Worm (Caenorhabditis elegans): Measurements from ENCODE around the gene clec-183.

The clec-183 gene

DNA sequence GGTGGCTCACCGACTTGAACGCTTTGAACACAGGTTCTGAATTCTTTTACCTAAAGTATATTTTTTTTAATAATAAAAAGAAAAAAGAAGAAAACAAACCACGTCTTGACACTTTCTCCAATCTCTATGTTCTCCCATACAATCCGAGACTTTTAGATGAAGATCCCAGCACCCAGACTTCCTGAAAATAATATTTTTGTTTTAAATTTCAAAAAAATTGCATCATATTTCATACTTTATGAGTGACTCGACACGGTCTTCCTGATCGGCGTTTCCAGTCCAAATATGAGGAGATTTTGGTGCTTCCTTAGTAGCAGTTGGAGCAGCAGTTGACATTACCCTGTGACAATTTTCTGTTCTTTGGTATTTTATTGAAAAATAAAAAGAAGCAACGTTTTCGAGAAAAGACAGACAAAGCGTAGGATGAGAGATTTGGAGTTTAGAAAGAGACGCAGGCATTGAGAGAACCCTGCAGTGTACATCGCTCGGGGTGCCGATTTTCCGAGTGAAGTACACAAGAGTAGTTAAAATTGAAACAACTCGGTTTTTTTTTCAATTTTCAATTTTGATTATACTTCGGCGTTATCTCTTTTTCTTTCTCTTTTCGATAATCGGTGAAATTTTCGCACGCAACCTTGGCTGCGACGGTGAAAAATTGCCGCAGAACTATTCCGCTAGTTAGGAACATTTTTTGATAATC, 7.9 kb downstream of the clec-183 start, which contains the start of the genes coa-4 and T20D3.14:
TSS of gene coa-4 (minus strand) at position 51 of the 700 bp plus-strand sequence.
TSS of gene T20D3.14 (minus strand) at position 358 of the 700 bp plus-strand sequence.
- TF ChIP-seq ztf-23 (GFP tag; IDR thresholded peaks at IDR 0.05) (no peak), cog-1 (tag; optimal IDR thresholded peaks at IDR 0.05) (no peak), ref-1 (GFP tag; conservative IDR thresholded peaks at IDR 0.05) (no peak), tab-1 (GFP tag; IDR thresholded peaks at IDR 0.05) (no peak), klf-2 (GFP tag; conservative IDR thresholded peaks at IDR 0.05) (no peak), flt-1 (GFP tag; IDR thresholded peaks at IDR 0.05) (no peak), ztf-29 (GFP tag; IDR thresholded peaks at IDR 0.05) (no peak), T22C8.4 (GFP tag; IDR thresholded peaks at IDR 0.05) (no peak), med-1 (GFP tag; optimal IDR thresholded peaks at IDR 0.05; ENCODE audit: insufficient read depth) (no peak)

ce11 chrIV:9336538-9337090, 8.8 kb downstream of the clec-183 start, which contains the start of gene T20D3.5:
TSS of gene T20D3.5 (plus strand) at chrIV:9337040.
- no peak for TF ChIP-seq ref-1 (GFP tag; conservative IDR thresholded peaks at IDR 0.05)
- TF ChIP-seq T22C8.4 (GFP tag; IDR thresholded peaks at IDR 0.05), result no peak
- no peak for TF ChIP-seq klf-2 (GFP tag; conservative IDR thresholded peaks at IDR 0.05)
- TF ChIP-seq med-1 (GFP tag; optimal IDR thresholded peaks at IDR 0.05; ENCODE audit: insufficient read depth), result no peak
- TF ChIP-seq cog-1 (tag; optimal IDR thresholded peaks at IDR 0.05), result no peak
- TF ChIP-seq ztf-23 (GFP tag; IDR thresholded peaks at IDR 0.05), result no peak
- TF ChIP-seq tab-1 (GFP tag; IDR thresholded peaks at IDR 0.05), result no peak
- TF ChIP-seq ztf-29 (GFP tag; IDR thresholded peaks at IDR 0.05), result no peak
- TF ChIP-seq flt-1 (GFP tag; IDR thresholded peaks at IDR 0.05), result no peak

DNA sequence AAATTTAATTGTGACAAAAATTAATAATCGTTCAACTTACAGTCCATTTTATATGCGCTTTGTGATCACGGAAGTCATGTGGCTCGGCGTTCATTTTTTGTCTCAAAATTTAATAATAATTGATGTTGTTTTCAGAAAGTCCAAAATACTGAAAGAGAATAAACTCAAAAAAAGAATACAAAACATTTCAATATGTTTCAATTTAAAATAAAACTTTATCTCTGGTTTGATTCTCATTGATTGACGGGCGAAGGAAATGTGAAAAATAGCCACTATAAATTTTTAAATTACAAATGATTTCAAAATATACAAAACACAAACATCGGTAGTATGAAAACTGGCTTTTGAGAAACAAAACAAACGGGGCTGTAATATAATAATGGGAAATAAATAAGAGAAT, 11.4 kb downstream of the clec-183 start, which contains the start of gene T20D3.6:
TSS of gene T20D3.6 (minus strand) at position 101 of the 400 bp plus-strand sequence.
- TF ChIP-seq klf-2 (GFP tag; conservative IDR thresholded peaks at IDR 0.05), result no peak
- no peak for TF ChIP-seq T22C8.4 (GFP tag; IDR thresholded peaks at IDR 0.05)
- no peak for TF ChIP-seq ztf-29 (GFP tag; IDR thresholded peaks at IDR 0.05)
- no peak for TF ChIP-seq tab-1 (GFP tag; IDR thresholded peaks at IDR 0.05)
- TF ChIP-seq med-1 (GFP tag; optimal IDR thresholded peaks at IDR 0.05; ENCODE audit: insufficient read depth), result no peak
- TF ChIP-seq ztf-23 (GFP tag; IDR thresholded peaks at IDR 0.05), result no peak
- TF ChIP-seq ref-1 (GFP tag; conservative IDR thresholded peaks at IDR 0.05), result no peak
- TF ChIP-seq flt-1 (GFP tag; IDR thresholded peaks at IDR 0.05), result no peak
- no peak for TF ChIP-seq cog-1 (tag; optimal IDR thresholded peaks at IDR 0.05)

DNA sequence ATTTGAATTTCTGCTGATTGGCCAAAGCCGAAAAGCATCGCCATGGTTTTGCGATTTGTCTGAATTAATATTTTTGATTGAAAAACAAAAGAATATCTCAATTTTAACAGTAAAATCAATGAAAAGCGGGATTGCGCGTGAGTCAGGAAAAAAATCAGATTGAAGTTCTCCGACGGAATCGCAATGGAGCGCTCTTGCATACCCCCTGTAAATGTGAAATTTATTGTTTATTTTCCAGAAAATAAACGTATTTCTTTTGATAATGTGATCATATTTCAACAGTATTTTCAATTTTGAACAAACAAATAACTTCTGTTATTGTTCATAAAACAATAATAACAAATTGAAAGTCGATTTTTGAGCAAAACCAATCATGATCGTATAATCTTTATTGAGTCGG, 13.8 kb downstream of the clec-183 start, which contains the start of gene vps-26:
TSS of gene vps-26 (minus strand) at position 200 of the 400 bp plus-strand sequence.
- no peak for TF ChIP-seq med-1 (GFP tag; optimal IDR thresholded peaks at IDR 0.05; ENCODE audit: insufficient read depth)
- no peak for TF ChIP-seq ztf-29 (GFP tag; IDR thresholded peaks at IDR 0.05)
- no peak for TF ChIP-seq ztf-23 (GFP tag; IDR thresholded peaks at IDR 0.05)
- TF ChIP-seq cog-1 (tag; optimal IDR thresholded peaks at IDR 0.05), result no peak
- TF ChIP-seq tab-1 (GFP tag; IDR thresholded peaks at IDR 0.05), result no peak
- no peak for TF ChIP-seq T22C8.4 (GFP tag; IDR thresholded peaks at IDR 0.05)
- TF ChIP-seq klf-2 (GFP tag; conservative IDR thresholded peaks at IDR 0.05), result no peak
- no peak for TF ChIP-seq flt-1 (GFP tag; IDR thresholded peaks at IDR 0.05)
- no peak for TF ChIP-seq ref-1 (GFP tag; conservative IDR thresholded peaks at IDR 0.05)

- no peak for TF ChIP-seq klf-2 (GFP tag; conservative IDR thresholded peaks at IDR 0.05)
- no peak for TF ChIP-seq tab-1 (GFP tag; IDR thresholded peaks at IDR 0.05)
- TF ChIP-seq T22C8.4 (GFP tag; IDR thresholded peaks at IDR 0.05), result no peak
- TF ChIP-seq cog-1 (tag; optimal IDR thresholded peaks at IDR 0.05), result no peak
- no peak for TF ChIP-seq flt-1 (GFP tag; IDR thresholded peaks at IDR 0.05)
- no peak for TF ChIP-seq ztf-23 (GFP tag; IDR thresholded peaks at IDR 0.05)
- TF ChIP-seq ztf-29 (GFP tag; IDR thresholded peaks at IDR 0.05), result no peak
- TF ChIP-seq med-1 (GFP tag; optimal IDR thresholded peaks at IDR 0.05; ENCODE audit: insufficient read depth), result no peak
- TF ChIP-seq ref-1 (GFP tag; conservative IDR thresholded peaks at IDR 0.05), result no peak
Measured at ce11 chrIV:9343102-9343599, 15.3 kb downstream of the clec-183 start, which contains the start of gene pigc-1. TSS of gene pigc-1 (minus strand) at chrIV:9343152.

DNA sequence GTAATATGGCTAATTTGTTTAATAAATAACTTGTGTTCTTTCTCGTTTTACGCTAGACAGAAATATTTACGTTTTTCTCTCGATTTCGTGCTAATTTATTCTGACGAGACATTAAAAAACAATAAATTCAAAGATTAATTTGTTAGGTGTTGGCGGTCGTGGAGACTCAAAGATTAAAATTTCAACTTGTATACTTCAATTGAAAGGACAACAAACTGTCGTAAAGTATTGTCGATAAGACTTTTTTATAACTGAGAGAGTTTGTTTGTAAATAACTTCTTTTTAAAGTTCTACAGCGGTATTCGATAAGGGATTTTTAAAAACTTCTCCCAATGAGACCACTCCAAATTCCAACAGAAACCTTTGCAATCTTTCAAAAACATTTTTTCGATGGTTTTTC, 25.9 kb downstream of the clec-183 start:
- TF ChIP-seq med-1 (GFP tag; optimal IDR thresholded peaks at IDR 0.05; ENCODE audit: insufficient read depth), result no peak
- TF ChIP-seq klf-2 (GFP tag; conservative IDR thresholded peaks at IDR 0.05), result no peak
- no peak for TF ChIP-seq cog-1 (tag; optimal IDR thresholded peaks at IDR 0.05)
- TF ChIP-seq ztf-29 (GFP tag; IDR thresholded peaks at IDR 0.05), result no peak
- no peak for TF ChIP-seq flt-1 (GFP tag; IDR thresholded peaks at IDR 0.05)
- TF ChIP-seq ref-1 (GFP tag; conservative IDR thresholded peaks at IDR 0.05), result no peak
- no peak for TF ChIP-seq ztf-23 (GFP tag; IDR thresholded peaks at IDR 0.05)
- no peak for TF ChIP-seq T22C8.4 (GFP tag; IDR thresholded peaks at IDR 0.05)
- no peak for TF ChIP-seq tab-1 (GFP tag; IDR thresholded peaks at IDR 0.05)

DNA sequence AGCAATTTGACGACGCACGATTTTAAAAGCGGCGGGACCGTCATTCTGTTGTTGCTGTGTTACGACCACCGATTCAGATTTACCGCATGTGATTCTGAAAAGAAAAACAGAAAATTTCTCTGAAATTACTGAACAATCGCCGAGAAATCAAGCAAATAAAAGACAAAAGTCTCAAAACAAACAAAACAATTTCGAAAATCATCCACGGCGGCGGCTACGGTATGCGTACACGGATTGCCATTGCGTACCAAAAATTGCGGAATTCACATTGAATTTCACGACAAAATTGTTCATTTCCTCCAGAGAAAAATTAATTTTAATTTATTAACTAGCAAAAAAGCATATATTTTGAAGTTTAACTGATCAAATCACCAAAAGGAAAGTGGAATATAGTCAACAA, 38.6 kb downstream of the clec-183 start, which contains the start of gene pezo-1:
TSS of gene pezo-1 (minus strand) at position 101 of the 400 bp plus-strand sequence.
- TF ChIP-seq cog-1 (tag; optimal IDR thresholded peaks at IDR 0.05) (no peak), klf-2 (GFP tag; conservative IDR thresholded peaks at IDR 0.05) (no peak), tab-1 (GFP tag; IDR thresholded peaks at IDR 0.05) (no peak), ztf-23 (GFP tag; IDR thresholded peaks at IDR 0.05) (no peak), T22C8.4 (GFP tag; IDR thresholded peaks at IDR 0.05) (no peak), ztf-29 (GFP tag; IDR thresholded peaks at IDR 0.05) (no peak), ref-1 (GFP tag; conservative IDR thresholded peaks at IDR 0.05) (no peak), flt-1 (GFP tag; IDR thresholded peaks at IDR 0.05) (no peak), med-1 (GFP tag; optimal IDR thresholded peaks at IDR 0.05; ENCODE audit: insufficient read depth) (no peak)

ce11 chrIV:9367852-9368627, 40.2 kb downstream of the clec-183 start:
- TF ChIP-seq cog-1 (tag; optimal IDR thresholded peaks at IDR 0.05) (no peak), T22C8.4 (GFP tag; IDR thresholded peaks at IDR 0.05) (no peak), tab-1 (GFP tag; IDR thresholded peaks at IDR 0.05) (no peak), ref-1 (GFP tag; conservative IDR thresholded peaks at IDR 0.05) (no peak)

Measured in whole organism, midembryonic.